Fruit fly (Drosophila melanogaster) whole organism: ENCODE results near the gene CG4133.

ENCODE experiments used
- CG8478 ChIP-seq: fragments of >200 bp; optimal IDR thresholded peaks from 2 replicates; lab custom pipeline; 2018; ENCODE audit warnings: inconsistent platforms
- Dll ChIP-seq: fragments of >200 bp; optimal IDR thresholded peaks from 2 replicates; lab custom pipeline; 2017
- EcR ChIP-seq, 2 experiments: fragments of >200 bp; optimal IDR thresholded peaks; 2 replicates each; lab custom pipeline; 2017; ENCODE audit warnings: missing biosample characterization in 2 of 2, missing genetic modification characterization in 2 of 2, missing genetic modification reagents in 2 of 2
- pan ChIP-seq: fragments of >200 bp; optimal IDR thresholded peaks from 2 replicates; lab custom pipeline; 2017
- psq ChIP-seq: fragments of >200 bp; optimal IDR thresholded peaks from 2 replicates; lab custom pipeline; 2017
- usp ChIP-seq: fragments of >200 bp; optimal IDR thresholded peaks from 2 replicates; lab custom pipeline; 2017; ENCODE audit warnings: missing biosample characterization, missing genetic modification characterization, mixed read lengths

dm6 chr2L:499939-500338 is 44.6 kb downstream of the CG4133 start:
- no peak for TF ChIP-seq CG8478 (lab: Kevin White, UChicago)
- no peak for TF ChIP-seq EcR (GFP tag; optimal IDR thresholded peaks at IDR 0.05; lab: Kevin White, UChicago)
- TF ChIP-seq Dll = peak; percentile 49
- no peak for TF ChIP-seq psq (lab: Kevin White, UChicago)
- no peak for TF ChIP-seq usp (GFP tag; lab: Kevin White, UChicago)
- TF ChIP-seq pan (lab: Kevin White, UChicago) = no peak
